Worm (Caenorhabditis elegans) whole organism, midembryonic: ENCODE results near the gene pigt-1.

ENCODE experiments used
- T22C8.4 ChIP-seq: fragments of 200-800 bp; sonication (Bioruptor generic); IDR thresholded peaks from 2 replicates; pipeline ENCODE4 v1.3.6; 2022; ENCODE audit warnings: missing genetic modification characterization, missing compliant biosample characterization
- cog-1 ChIP-seq: sonication (generic microtip); optimal IDR thresholded peaks from 2 replicates; lab custom pipeline; 2016; ENCODE audit warnings: missing genetic modification characterization, missing compliant biosample characterization
- flt-1 ChIP-seq: fragments of 200-800 bp; sonication (Bioruptor generic); IDR thresholded peaks from 2 replicates; pipeline ENCODE4 v1.3.6; 2022; ENCODE audit warnings: missing genetic modification characterization, missing compliant biosample characterization
- klf-2 ChIP-seq: fragments of 200-800 bp; sonication (Bioruptor generic); conservative IDR thresholded peaks from 2 replicates; pipeline ENCODE4 v1.3.6; 2022; ENCODE audit warnings: missing genetic modification reagents, missing genetic modification characterization, missing compliant biosample characterization
- med-1 ChIP-seq: sonication (generic microtip); optimal IDR thresholded peaks from 2 replicates; lab custom pipeline; 2017; ENCODE audit warnings: missing genetic modification characterization, mild to moderate bottlenecking, missing compliant biosample characterization, antibody characterized with exemption, missing genetic modification reagents; ENCODE audit not compliant: insufficient read depth
- ref-1 ChIP-seq: fragments of 200-800 bp; sonication (Bioruptor generic); conservative IDR thresholded peaks from 2 replicates; pipeline ENCODE4 v1.3.6; 2022; ENCODE audit warnings: missing genetic modification reagents, missing genetic modification characterization, missing compliant biosample characterization
- tab-1 ChIP-seq: fragments of 200-800 bp; sonication (Bioruptor generic); IDR thresholded peaks from 2 replicates; pipeline ENCODE4 v1.3.6; 2022; ENCODE audit warnings: missing genetic modification characterization, missing compliant biosample characterization
- ztf-23 ChIP-seq: fragments of 200-800 bp; sonication (Bioruptor generic); IDR thresholded peaks from 2 replicates; pipeline ENCODE4 v1.3.6; 2022; ENCODE audit warnings: missing genetic modification reagents, missing genetic modification characterization, missing compliant biosample characterization
- ztf-29 ChIP-seq: fragments of 200-800 bp; sonication (Bioruptor generic); IDR thresholded peaks from 2 replicates; pipeline ENCODE4 v1.3.6; 2022; ENCODE audit warnings: missing genetic modification reagents, missing genetic modification characterization, missing compliant biosample characterization

- TF ChIP-seq ztf-29 (GFP tag; lab: Robert Waterston, UW), result no peak
- TF ChIP-seq flt-1 (GFP tag; lab: Robert Waterston, UW), result no peak
- no peak for TF ChIP-seq tab-1 (GFP tag; lab: Robert Waterston, UW)
- TF ChIP-seq ref-1 (GFP tag; lab: Robert Waterston, UW), result no peak
- no peak for TF ChIP-seq med-1 (GFP tag; lab: Kevin White, UChicago)
- no peak for TF ChIP-seq ztf-23 (GFP tag; lab: Robert Waterston, UW)
- TF ChIP-seq T22C8.4 (GFP tag; lab: Robert Waterston, UW), result no peak
- TF ChIP-seq klf-2 (GFP tag; lab: Robert Waterston, UW), result no peak
- no peak for TF ChIP-seq cog-1
Measured at ce11 chrV:10909959-10910358, 48.7 kb downstream of the pigt-1 start.
